Fruit fly (Drosophila melanogaster) whole organism, prepupa: Measurements from ENCODE around the gene CG1750.

Source experiments
- CG11902 ChIP-seq: fragments of 200-800 bp; sonication (Bioruptor generic); optimal IDR thresholded peaks from 3 replicates; lab custom pipeline; 2016; ENCODE audit warnings: missing biosample characterization, missing genetic modification characterization
- CG1621 ChIP-seq: fragments of 200-800 bp; sonication (Bioruptor generic); optimal IDR thresholded peaks from 3 replicates; lab custom pipeline; 2018; ENCODE audit warnings: missing biosample characterization, mild to moderate bottlenecking, missing genetic modification characterization
- CG34406 ChIP-seq: fragments of 200-800 bp; sonication (Bioruptor generic); optimal IDR thresholded peaks from 3 replicates; lab custom pipeline; 2016; ENCODE audit warnings: missing biosample characterization, missing genetic modification characterization
- Eip75B ChIP-seq: fragments of 200-800 bp; sonication (Bioruptor generic); optimal IDR thresholded peaks from 3 replicates; lab custom pipeline; 2016; ENCODE audit warnings: missing biosample characterization, missing genetic modification characterization
- OdsH ChIP-seq: fragments of 200-800 bp; sonication (Bioruptor generic); optimal IDR thresholded peaks from 3 replicates; lab custom pipeline; 2016; ENCODE audit warnings: missing biosample characterization, missing genetic modification characterization
- acj6 ChIP-seq: fragments of 200-800 bp; sonication (Bioruptor generic); optimal IDR thresholded peaks from 3 replicates; lab custom pipeline; 2016; ENCODE audit warnings: missing biosample characterization, missing genetic modification characterization
- lz ChIP-seq: fragments of 200-800 bp; sonication (Bioruptor generic); optimal IDR thresholded peaks from 3 replicates; lab custom pipeline; 2016; ENCODE audit warnings: missing biosample characterization, missing genetic modification characterization
- svp ChIP-seq: fragments of 200-800 bp; sonication (Bioruptor generic); peaks from one replicate; lab custom pipeline; 2016; ENCODE audit warnings: missing biosample characterization, missing genetic modification characterization

dm6 chr3R:31263934-31264333 is 9.2 kb upstream of the CG1750 start:
- no peak for TF ChIP-seq OdsH (GFP tag; lab: Kevin White, UChicago)
- no peak for TF ChIP-seq Eip75B (GFP tag; lab: Kevin White, UChicago)
- TF ChIP-seq lz (GFP tag; lab: Kevin White, UChicago) = no peak
- no peak for TF ChIP-seq CG11902 (GFP tag; lab: Kevin White, UChicago)
- TF ChIP-seq CG1621 (tag; lab: Kevin White, UChicago) = no peak
- TF ChIP-seq svp = no peak
- no peak for TF ChIP-seq acj6 (GFP tag; lab: Kevin White, UChicago)
- TF ChIP-seq CG34406 (GFP tag; lab: Kevin White, UChicago) = no peak
